Fruit fly (Drosophila melanogaster): ENCODE results near the gene CG13933.

The CG13933 gene

dm6 chr3L:1735603-1736002 lies 39.3 kb downstream of the CG13933 start, which contains the start of gene Oseg4 (continued):
- TF ChIP-seq CG8944 (GFP tag; optimal IDR thresholded peaks at IDR 0.05) (no peak), psq (GFP tag; optimal IDR thresholded peaks at IDR 0.05) (no peak), MESR4 (GFP tag; optimal IDR thresholded peaks at IDR 0.05) (peak; percentile 1), CG14860 (GFP tag; IDR thresholded peaks at IDR 0.05; ENCODE audit: partially characterized antibody) (no peak), cg (GFP tag; optimal IDR thresholded peaks at IDR 0.05) (no peak), CG4707 (GFP tag; optimal IDR thresholded peaks at IDR 0.05) (no peak), eyg (GFP tag; optimal IDR thresholded peaks at IDR 0.05) (no peak), CG1647 (GFP tag; optimal IDR thresholded peaks at IDR 0.05) (no peak), ind (GFP tag; optimal IDR thresholded peaks at IDR 0.05) (no peak), mam (GFP tag; optimal IDR thresholded peaks at IDR 0.05) (no peak), CG9817 (tag; optimal IDR thresholded peaks at IDR 0.05) (no peak), CG17568 (GFP tag; optimal IDR thresholded peaks at IDR 0.05) (no peak), B-H1 (GFP tag; IDR thresholded peaks at IDR 0.05) (no peak), CG11456 (GFP tag; IDR thresholded peaks at IDR 0.05) (no peak), zfh1 (GFP tag; IDR thresholded peaks at IDR 0.05) (no peak), CG16813 (GFP tag; IDR thresholded peaks at IDR 0.05; ENCODE audit: partially characterized antibody) (no peak), hbn (GFP tag; IDR thresholded peaks at IDR 0.05; ENCODE audit: partially characterized antibody) (no peak), CG18599 (GFP tag; optimal IDR thresholded peaks at IDR 0.05) (no peak), BEAF-32 (GFP tag; optimal IDR thresholded peaks at IDR 0.05) (no peak), lab (GFP tag; optimal IDR thresholded peaks at IDR 0.05) (no peak), CG2202 (tag; optimal IDR thresholded peaks at IDR 0.05) (no peak), CG14441 (GFP tag; IDR thresholded peaks at IDR 0.05) (no peak), chinmo (GFP tag; IDR thresholded peaks at IDR 0.05; ENCODE audit: partially characterized antibody) (no peak), zfh2 (GFP tag; optimal IDR thresholded peaks at IDR 0.05) (no peak), Camta (GFP tag; optimal IDR thresholded peaks at IDR 0.05) (no peak), CG3407 (GFP tag; optimal IDR thresholded peaks at IDR 0.05) (no peak), Hand (GFP tag; optimal IDR thresholded peaks at IDR 0.05) (no peak), crp (GFP tag; optimal IDR thresholded peaks at IDR 0.05) (peak in 1 of 2 experiments; percentile 28), yki (optimal IDR thresholded peaks at IDR 0.05) (no peak), CG12071 (GFP tag; optimal IDR thresholded peaks at IDR 0.05) (no peak), Ssrp (tag; optimal IDR thresholded peaks at IDR 0.05) (no peak), z (GFP tag; IDR thresholded peaks at IDR 0.05) (no peak), ewg (GFP tag; optimal IDR thresholded peaks at IDR 0.05) (no peak), CTCF (GFP tag; optimal IDR thresholded peaks at IDR 0.05) (no peak), C15 (GFP tag; IDR thresholded peaks at IDR 0.05) (no peak), az2 (GFP tag; optimal IDR thresholded peaks at IDR 0.05) (no peak), Ets97D (GFP tag; optimal IDR thresholded peaks at IDR 0.05) (no peak), CG7745 (tag; optimal IDR thresholded peaks at IDR 0.05) (no peak), crc (GFP tag; optimal IDR thresholded peaks at IDR 0.05) (no peak), Max (GFP tag; optimal IDR thresholded peaks at IDR 0.05) (no peak), CG5953 (GFP tag; IDR thresholded peaks at IDR 0.05) (no peak), Bgb (GFP tag; IDR thresholded peaks at IDR 0.05; ENCODE audit: partially characterized antibody) (no peak), Hmr (GFP tag; optimal IDR thresholded peaks at IDR 0.05) (no peak), lbe (GFP tag; optimal IDR thresholded peaks at IDR 0.05) (no peak), Optix (GFP tag; IDR thresholded peaks at IDR 0.05) (no peak), Dfd (GFP tag; optimal IDR thresholded peaks at IDR 0.05) (no peak), fu2 (GFP tag; optimal IDR thresholded peaks at IDR 0.05) (no peak), trem (tag; optimal IDR thresholded peaks at IDR 0.05) (peak; percentile 34), CG43689 (GFP tag; IDR thresholded peaks at IDR 0.05) (no peak), so (GFP tag; IDR thresholded peaks at IDR 0.05) (no peak), ssp (GFP tag; IDR thresholded peaks at IDR 0.05) (no peak), nom (GFP tag; optimal IDR thresholded peaks at IDR 0.05) (no peak)
